Worm (Caenorhabditis elegans) whole organism, early embryonic: ENCODE results near the gene nspg-8.

Experiments
- F13C5.2 ChIP-seq: sonication (generic microtip); optimal IDR thresholded peaks from 2 replicates; lab custom pipeline; 2017; ENCODE audit warnings: mild to moderate bottlenecking, missing genetic modification characterization, inconsistent platforms, missing compliant biosample characterization
- aly-1 ChIP-seq: sonication (generic microtip); optimal IDR thresholded peaks from 2 replicates; lab custom pipeline; 2016; ENCODE audit warnings: missing genetic modification characterization, missing compliant biosample characterization
- ama-1 ChIP-seq: fragments of 150-350 bp; optimal IDR thresholded peaks from 2 replicates; lab custom pipeline; 2014
- ceh-13 ChIP-seq: fragments of 200-800 bp; sonication (Bioruptor generic); optimal IDR thresholded peaks from 2 replicates; lab custom pipeline; 2018; ENCODE audit warnings: mild to moderate bottlenecking, missing genetic modification characterization, missing compliant biosample characterization
- ceh-36 ChIP-seq: sonication (generic microtip); optimal IDR thresholded peaks from 2 replicates; lab custom pipeline; 2016; ENCODE audit warnings: missing genetic modification characterization, inconsistent platforms, missing compliant biosample characterization
- ets-7 ChIP-seq: sonication (generic microtip); optimal IDR thresholded peaks from 2 replicates; lab custom pipeline; 2016; ENCODE audit warnings: missing genotype, missing genetic modification characterization, missing compliant biosample characterization
- hmbx-1 ChIP-seq: sonication (generic microtip); optimal IDR thresholded peaks from 2 replicates; lab custom pipeline; 2016; ENCODE audit warnings: mild to moderate bottlenecking, missing genetic modification characterization, missing compliant biosample characterization
- hmg-4 ChIP-seq: fragments of 200-800 bp; sonication (Bioruptor generic); optimal IDR thresholded peaks from 2 replicates; lab custom pipeline; 2018; ENCODE audit warnings: mild to moderate bottlenecking, missing genetic modification characterization, missing compliant biosample characterization
- hnd-1 ChIP-seq: sonication (generic microtip); optimal IDR thresholded peaks from 2 replicates; lab custom pipeline; 2016; ENCODE audit warnings: missing genetic modification characterization, missing compliant biosample characterization
- sea-1 ChIP-seq: fragments of 200-800 bp; sonication (Bioruptor generic); conservative IDR thresholded peaks from 2 replicates; pipeline ENCODE4 v1.3.6; 2022; ENCODE audit warnings: missing genetic modification characterization, missing compliant biosample characterization
- tbx-11 ChIP-seq: fragments of 200-800 bp; sonication (Bioruptor generic); IDR thresholded peaks from 2 replicates; pipeline ENCODE4 v1.3.6; 2022; ENCODE audit warnings: missing genetic modification characterization, missing compliant biosample characterization
- tbx-37 ChIP-seq: fragments of 200-800 bp; sonication (Bioruptor generic); conservative IDR thresholded peaks from 2 replicates; pipeline ENCODE4 v1.3.6; 2022; ENCODE audit warnings: missing genetic modification reagents, missing genetic modification characterization, missing compliant biosample characterization
- tra-4 ChIP-seq: sonication (generic microtip); optimal IDR thresholded peaks from 2 replicates; lab custom pipeline; 2017; ENCODE audit warnings: missing genetic modification characterization, missing compliant biosample characterization

DNA sequence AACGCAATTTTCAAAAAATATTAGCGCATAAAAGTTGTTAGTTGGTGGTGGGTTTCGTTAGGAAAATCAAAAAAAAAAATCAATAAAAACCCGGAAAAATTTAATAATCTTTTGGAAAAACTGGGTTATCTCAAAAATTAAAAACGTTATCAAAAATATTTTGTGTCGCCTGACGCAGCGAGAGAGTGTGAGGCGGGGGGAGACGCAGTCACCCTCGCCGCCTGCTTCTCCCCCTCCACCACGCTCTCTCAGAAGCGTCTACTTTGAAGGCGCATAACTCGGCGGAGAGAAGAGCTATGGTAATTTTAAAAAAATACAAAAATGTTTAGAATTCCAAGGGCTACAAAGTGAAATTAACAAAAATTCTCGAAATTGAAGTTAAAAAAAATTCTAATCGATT is 43.3 kb downstream of the nspg-8 start:
- TF ChIP-seq ceh-36 (tag; lab: Kevin White, UChicago) (no peak), tbx-11 (GFP tag; lab: Robert Waterston, UW) (no peak), ama-1 (lab: Kevin White, UChicago) (no peak), hnd-1 (tag; lab: Kevin White, UChicago) (no peak), tra-4 (tag; lab: Kevin White, UChicago) (no peak), sea-1 (GFP tag; lab: Robert Waterston, UW) (no peak), F13C5.2 (tag; lab: Kevin White, UChicago) (no peak), ceh-13 (no peak), aly-1 (tag; lab: Kevin White, UChicago) (no peak), ets-7 (no peak), hmbx-1 (tag; lab: Kevin White, UChicago) (no peak), tbx-37 (GFP tag; lab: Robert Waterston, UW) (no peak), hmg-4 (GFP tag; lab: Kevin White, UChicago) (no peak)
